Worm (Caenorhabditis elegans) whole organism, late embryonic: ENCODE results near the gene str-19.

Experiments used
- F13H6.1 ChIP-seq: sonication (generic microtip); optimal IDR thresholded peaks from 2 replicates; lab custom pipeline; 2016; ENCODE audit warnings: missing genetic modification characterization, missing compliant biosample characterization
- ceh-24 ChIP-seq: sonication (generic microtip); optimal IDR thresholded peaks from 2 replicates; lab custom pipeline; 2016; ENCODE audit warnings: mild to moderate bottlenecking, missing genetic modification characterization, missing compliant biosample characterization
- npax-4 ChIP-seq: sonication (generic microtip); optimal IDR thresholded peaks from 2 replicates; lab custom pipeline; 2016; ENCODE audit warnings: missing genetic modification characterization, missing compliant biosample characterization
- unc-42 ChIP-seq: sonication (generic microtip); optimal IDR thresholded peaks from 2 replicates; lab custom pipeline; 2016; ENCODE audit warnings: missing genotype, missing genetic modification characterization, missing compliant biosample characterization

DNA sequence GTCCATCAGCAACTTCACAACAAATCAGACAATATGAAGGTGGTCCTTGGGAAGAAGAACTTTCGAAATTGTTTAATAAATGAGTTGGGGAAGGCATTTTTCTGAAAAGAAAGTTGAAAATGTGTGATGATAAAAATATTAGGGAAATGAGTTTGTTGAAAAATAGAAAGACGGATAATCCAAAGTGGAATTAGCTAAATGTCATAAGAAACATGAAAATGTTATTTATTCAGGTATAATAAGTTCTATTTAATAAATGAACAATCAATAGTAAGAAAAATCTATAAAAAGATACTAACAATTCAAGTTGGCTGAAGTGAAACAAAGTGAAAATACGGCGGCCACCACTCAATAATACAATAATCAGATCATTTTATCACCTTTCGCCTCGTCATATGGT is 42.0 kb downstream of the str-19 start, which contains the start of gene nhr-53:
- no peak for TF ChIP-seq ceh-24 (tag; lab: Kevin White, UChicago)
- TF ChIP-seq F13H6.1 (tag; lab: Kevin White, UChicago): no peak
- TF ChIP-seq npax-4 (tag; lab: Kevin White, UChicago): no peak
- no peak for TF ChIP-seq unc-42
